Worm (Caenorhabditis elegans) whole organism, late embryonic: ENCODE results near the gene unc-70.

Experiments
- C38D4.7 ChIP-seq: fragments of 200-800 bp; sonication (Bioruptor generic); optimal IDR thresholded peaks from 2 replicates; lab custom pipeline; 2018; ENCODE audit warnings: mild to moderate bottlenecking, missing genetic modification characterization, moderate library complexity, missing compliant biosample characterization
- K09A11.1 ChIP-seq: sonication (generic microtip); optimal IDR thresholded peaks from 2 replicates; lab custom pipeline; 2017; ENCODE audit warnings: antibody characterized with exemption, mild to moderate bottlenecking, missing genetic modification characterization, missing compliant biosample characterization; ENCODE audit not compliant: insufficient read depth
- ama-1 ChIP-seq: fragments of 150-350 bp; optimal IDR thresholded peaks from 2 replicates; lab custom pipeline; 2014
- fax-1 ChIP-seq: sonication (generic microtip); optimal IDR thresholded peaks from 2 replicates; lab custom pipeline; 2016; ENCODE audit warnings: missing genotype, missing genetic modification characterization, missing compliant biosample characterization
- gmeb-2 ChIP-seq: sonication (generic microtip); optimal IDR thresholded peaks from 2 replicates; lab custom pipeline; 2016; ENCODE audit warnings: missing genetic modification characterization, inconsistent platforms, missing compliant biosample characterization
- hlh-30 ChIP-seq: sonication (generic microtip); optimal IDR thresholded peaks from 2 replicates; lab custom pipeline; 2017; ENCODE audit warnings: antibody characterized with exemption, missing genetic modification characterization, missing compliant biosample characterization; ENCODE audit not compliant: insufficient read depth
- pha-4 ChIP-seq: fragments of 150-350 bp; optimal IDR thresholded peaks from 2 replicates; lab custom pipeline; 2018; ENCODE audit warnings: missing biosample characterization, missing genetic modification reagents, missing genetic modification characterization
- pqm-1 ChIP-seq: sonication (generic microtip); optimal IDR thresholded peaks from 2 replicates; lab custom pipeline; 2016; ENCODE audit warnings: missing genetic modification characterization, missing compliant biosample characterization
- ref-2 ChIP-seq: sonication (generic microtip); optimal IDR thresholded peaks from 2 replicates; lab custom pipeline; 2016; ENCODE audit warnings: missing genetic modification characterization, missing compliant biosample characterization
- unc-55 ChIP-seq: sonication (generic microtip); optimal IDR thresholded peaks from 2 replicates; lab custom pipeline; 2017; ENCODE audit warnings: missing biosample characterization, missing genetic modification reagents, missing genetic modification characterization

DNA sequence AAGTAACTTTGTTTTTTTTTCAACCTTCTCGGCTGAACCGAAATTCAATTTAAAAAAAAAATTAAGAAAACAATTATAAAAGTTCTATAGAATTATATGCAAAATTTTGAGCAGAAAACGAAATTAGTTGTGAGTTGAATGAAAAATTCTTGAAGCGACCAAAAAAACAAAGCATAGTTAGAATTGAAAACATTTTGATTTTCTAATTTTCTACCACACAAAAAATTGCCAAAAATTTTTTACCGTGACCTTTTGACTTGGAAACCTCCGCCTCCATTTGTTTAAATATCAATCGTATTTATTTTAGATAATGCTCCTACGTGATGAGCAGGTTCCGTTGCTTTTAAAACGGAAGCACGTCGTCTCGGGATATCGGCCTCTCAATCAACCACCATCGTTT lies 13.6 kb downstream of the unc-70 start, which contains the start of gene K11C4.2:
- no peak for TF ChIP-seq K09A11.1
- no peak for TF ChIP-seq pqm-1 (tag; lab: Kevin White, UChicago)
- TF ChIP-seq ref-2 (tag; lab: Kevin White, UChicago), result no peak
- no peak for TF ChIP-seq hlh-30 (tag; lab: Kevin White, UChicago)
- no peak for TF ChIP-seq gmeb-2 (tag; lab: Kevin White, UChicago)
- TF ChIP-seq ama-1 (lab: Kevin White, UChicago), result no peak
- no peak for TF ChIP-seq pha-4 (tag; lab: Kevin White, UChicago)
- TF ChIP-seq unc-55 (GFP tag; lab: Kevin White, UChicago), result no peak
- TF ChIP-seq fax-1 (tag; lab: Kevin White, UChicago), result no peak
- no peak for TF ChIP-seq C38D4.7
